Fruit fly (Drosophila melanogaster) whole organism, prepupa: Measurements from ENCODE around the gene CG46313.

Experiments used
- Blimp-1 ChIP-seq: fragments of 200-800 bp; sonication (Bioruptor generic); optimal IDR thresholded peaks from 3 replicates; lab custom pipeline; 2017; ENCODE audit warnings: missing biosample characterization, missing genetic modification characterization, mild to moderate bottlenecking, moderate library complexity, missing genetic modification reagents
- CG10631 ChIP-seq: fragments of 200-800 bp; sonication (Bioruptor generic); optimal IDR thresholded peaks from 2 replicates; lab custom pipeline; 2016; ENCODE audit warnings: missing biosample characterization, missing genetic modification characterization
- CG10669 ChIP-seq: fragments of 200-800 bp; sonication (Bioruptor generic); optimal IDR thresholded peaks from 3 replicates; lab custom pipeline; 2018; ENCODE audit warnings: missing biosample characterization, mild to moderate bottlenecking, missing genetic modification characterization, moderate library complexity
- CG11294 ChIP-seq: fragments of 200-800 bp; sonication (Bioruptor generic); IDR thresholded peaks from 2 replicates; pipeline ENCODE4 v1.3.6; 2022; ENCODE audit warnings: missing biosample characterization, missing genetic modification characterization
- CG15336 ChIP-seq: fragments of 200-800 bp; sonication (Bioruptor generic); IDR thresholded peaks from 2 replicates; pipeline ENCODE4 v1.3.6; 2022; ENCODE audit warnings: missing biosample characterization, missing genetic modification characterization
- CG1621 ChIP-seq: fragments of 200-800 bp; sonication (Bioruptor generic); optimal IDR thresholded peaks from 3 replicates; lab custom pipeline; 2018; ENCODE audit warnings: missing biosample characterization, mild to moderate bottlenecking, missing genetic modification characterization
- CG16779 ChIP-seq: fragments of 200-800 bp; sonication (Bioruptor generic); optimal IDR thresholded peaks from 3 replicates; lab custom pipeline; 2017; ENCODE audit warnings: missing biosample characterization, mild to moderate bottlenecking, missing genetic modification characterization
- CG32006 ChIP-seq: fragments of 200-800 bp; sonication (Bioruptor generic); optimal IDR thresholded peaks from 3 replicates; lab custom pipeline; 2017; ENCODE audit warnings: missing biosample characterization, mild to moderate bottlenecking, missing genetic modification characterization
- CG34406 ChIP-seq: fragments of 200-800 bp; sonication (Bioruptor generic); optimal IDR thresholded peaks from 3 replicates; lab custom pipeline; 2016; ENCODE audit warnings: missing biosample characterization, missing genetic modification characterization
- CG3919 ChIP-seq: fragments of 200-800 bp; sonication (Bioruptor generic); optimal IDR thresholded peaks from 3 replicates; lab custom pipeline; 2016; ENCODE audit warnings: missing biosample characterization, missing genetic modification characterization
- CG4318 ChIP-seq: fragments of 200-800 bp; sonication (Bioruptor generic); optimal IDR thresholded peaks from 3 replicates; lab custom pipeline; 2017; ENCODE audit warnings: missing biosample characterization, mild to moderate bottlenecking, missing genetic modification characterization
- CG6276 ChIP-seq: fragments of 200-800 bp; sonication (Bioruptor generic); optimal IDR thresholded peaks from 2 replicates; lab custom pipeline; 2017; ENCODE audit warnings: missing biosample characterization, mild to moderate bottlenecking, missing genetic modification characterization
- CG6792 ChIP-seq: fragments of 200-800 bp; sonication (Bioruptor generic); optimal IDR thresholded peaks from 3 replicates; lab custom pipeline; 2016; ENCODE audit warnings: missing biosample characterization, missing genetic modification characterization
- CG6808 ChIP-seq: fragments of 200-800 bp; sonication (Bioruptor generic); optimal IDR thresholded peaks from 3 replicates; lab custom pipeline; 2017; ENCODE audit warnings: missing biosample characterization, missing genetic modification characterization, mild to moderate bottlenecking, moderate library complexity, missing genetic modification reagents
- CG6854 ChIP-seq: fragments of 200-800 bp; sonication (Bioruptor generic); optimal IDR thresholded peaks from 2 replicates; lab custom pipeline; 2017; ENCODE audit warnings: missing biosample characterization, mild to moderate bottlenecking, missing genetic modification characterization
- CG7368 ChIP-seq: fragments of 200-800 bp; sonication (Bioruptor generic); optimal IDR thresholded peaks from 3 replicates; lab custom pipeline; 2016; ENCODE audit warnings: missing biosample characterization, missing genetic modification characterization
- CG8319 ChIP-seq: fragments of 200-800 bp; sonication (Bioruptor generic); optimal IDR thresholded peaks from 3 replicates; lab custom pipeline; 2016; ENCODE audit warnings: missing biosample characterization, missing genetic modification characterization
- CG8632 ChIP-seq: fragments of 200-800 bp; sonication (Bioruptor generic); optimal IDR thresholded peaks from 3 replicates; lab custom pipeline; 2016; ENCODE audit warnings: missing biosample characterization, missing genetic modification characterization
- CG9139 ChIP-seq: fragments of 200-800 bp; sonication (Bioruptor generic); optimal IDR thresholded peaks from 3 replicates; lab custom pipeline; 2017; ENCODE audit warnings: missing biosample characterization, mild to moderate bottlenecking, missing genetic modification characterization
- Eip75B ChIP-seq: fragments of 200-800 bp; sonication (Bioruptor generic); optimal IDR thresholded peaks from 3 replicates; lab custom pipeline; 2016; ENCODE audit warnings: missing biosample characterization, missing genetic modification characterization
- Eip78C ChIP-seq: fragments of 200-800 bp; sonication (Bioruptor generic); peaks from one replicate; lab custom pipeline; 2016; ENCODE audit warnings: missing biosample characterization, missing genetic modification characterization
- Eip93F ChIP-seq: fragments of 200-800 bp; sonication (Bioruptor generic); optimal IDR thresholded peaks from 2 replicates; lab custom pipeline; 2016; ENCODE audit warnings: missing biosample characterization, mild to moderate bottlenecking, missing genetic modification characterization
- Ets21C ChIP-seq: fragments of 200-800 bp; sonication (Bioruptor generic); optimal IDR thresholded peaks from 3 replicates; lab custom pipeline; 2016; ENCODE audit warnings: missing biosample characterization, missing genetic modification characterization
- Ets96B ChIP-seq: fragments of 200-800 bp; optimal IDR thresholded peaks from 2 replicates; lab custom pipeline; 2019; ENCODE audit warnings: missing biosample characterization, mild to moderate bottlenecking, missing genetic modification characterization, moderate library complexity
- Gug ChIP-seq: fragments of 200-800 bp; sonication (Bioruptor generic); IDR thresholded peaks from 2 replicates; pipeline ENCODE4 v1.3.6; 2022; ENCODE audit warnings: missing biosample characterization, missing genetic modification characterization
- Hr38 ChIP-seq: sonication (Bioruptor generic); optimal IDR thresholded peaks from 2 replicates; lab custom pipeline; 2016; ENCODE audit warnings: missing biosample characterization, missing genetic modification characterization
- Hr39 ChIP-seq: fragments of 200-800 bp; sonication (Bioruptor generic); optimal IDR thresholded peaks from 2 replicates; lab custom pipeline; 2016; ENCODE audit warnings: missing biosample characterization, missing genetic modification characterization
- Hr4 ChIP-seq: fragments of 200-800 bp; sonication (Bioruptor generic); optimal IDR thresholded peaks from 3 replicates; lab custom pipeline; 2016; ENCODE audit warnings: missing biosample characterization, missing genetic modification characterization
- Met ChIP-seq: fragments of 200-800 bp; sonication (Bioruptor generic); optimal IDR thresholded peaks from 3 replicates; lab custom pipeline; 2016; ENCODE audit warnings: missing biosample characterization, missing genetic modification characterization
- OdsH ChIP-seq: fragments of 200-800 bp; sonication (Bioruptor generic); optimal IDR thresholded peaks from 3 replicates; lab custom pipeline; 2016; ENCODE audit warnings: missing biosample characterization, missing genetic modification characterization
- Sox14 ChIP-seq: fragments of 200-800 bp; sonication (Bioruptor generic); optimal IDR thresholded peaks from 3 replicates; lab custom pipeline; 2016; ENCODE audit warnings: missing biosample characterization, missing genetic modification characterization
- Sox15 ChIP-seq: fragments of 200-800 bp; sonication (Bioruptor generic); optimal IDR thresholded peaks from 3 replicates; lab custom pipeline; 2016; ENCODE audit warnings: missing biosample characterization, missing genetic modification characterization
- dac ChIP-seq: fragments of 200-800 bp; sonication (Bioruptor generic); optimal IDR thresholded peaks from 2 replicates; lab custom pipeline; 2017; ENCODE audit warnings: missing biosample characterization, mild to moderate bottlenecking, missing genetic modification characterization
- dsx ChIP-seq: fragments of 200-800 bp; optimal IDR thresholded peaks from 3 replicates; lab custom pipeline; 2019; ENCODE audit warnings: missing biosample characterization, mild to moderate bottlenecking, missing genetic modification characterization, moderate library complexity; ENCODE audit not compliant: poor library complexity, severe bottlenecking
- eg ChIP-seq: fragments of 200-800 bp; sonication (Bioruptor generic); IDR thresholded peaks from 3 replicates; pipeline ENCODE4 v1.3.6; 2022; ENCODE audit warnings: missing biosample characterization, missing genetic modification characterization
- esn ChIP-seq: fragments of 200-800 bp; sonication (Bioruptor generic); optimal IDR thresholded peaks from 2 replicates; lab custom pipeline; 2016; ENCODE audit warnings: missing biosample characterization, mild to moderate bottlenecking, missing genetic modification characterization, moderate library complexity
- fd59A ChIP-seq: fragments of 200-800 bp; sonication (Bioruptor generic); optimal IDR thresholded peaks from 2 replicates; lab custom pipeline; 2017; ENCODE audit warnings: missing biosample characterization, mild to moderate bottlenecking, missing genetic modification characterization, missing genetic modification reagents
- fd85E ChIP-seq: fragments of 200-800 bp; sonication (Bioruptor generic); optimal IDR thresholded peaks from 3 replicates; lab custom pipeline; 2016; ENCODE audit warnings: missing biosample characterization, missing genetic modification characterization
- fkh ChIP-seq: fragments of 200-800 bp; sonication (Bioruptor generic); optimal IDR thresholded peaks from 3 replicates; lab custom pipeline; 2017; ENCODE audit warnings: missing biosample characterization, mild to moderate bottlenecking, missing genetic modification characterization, moderate library complexity
- net ChIP-seq: fragments of 200-800 bp; sonication (Bioruptor generic); optimal IDR thresholded peaks from 3 replicates; lab custom pipeline; 2016; ENCODE audit warnings: missing biosample characterization, missing genetic modification characterization
- pdm3 ChIP-seq: fragments of 200-800 bp; sonication (Bioruptor generic); optimal IDR thresholded peaks from 3 replicates; lab custom pipeline; 2016; ENCODE audit warnings: missing biosample characterization, missing genetic modification characterization
- salr ChIP-seq, 2 experiments: fragments of 200-800 bp; sonication (Bioruptor generic); optimal IDR thresholded peaks; 3 replicates each; lab custom pipeline; 2016 to 2018; ENCODE audit warnings: missing biosample characterization in 2 of 2, missing genetic modification characterization in 2 of 2, mild to moderate bottlenecking in 1 of 2
- spab ChIP-seq: fragments of 200-800 bp; sonication (Bioruptor generic); optimal IDR thresholded peaks from 2 replicates; lab custom pipeline; 2017; ENCODE audit warnings: missing biosample characterization, mild to moderate bottlenecking, missing genetic modification characterization, missing genetic modification reagents
- ss ChIP-seq, 2 experiments: fragments of 200-800 bp; sonication (Bioruptor generic); optimal IDR thresholded peaks; 2 replicates in 1 of 2; 3 replicates in 1 of 2; lab custom pipeline; 2017 to 2018; ENCODE audit warnings: mild to moderate bottlenecking in 2 of 2, missing biosample characterization in 2 of 2, missing genetic modification characterization in 2 of 2, moderate library complexity in 1 of 2
- svp ChIP-seq: fragments of 200-800 bp; sonication (Bioruptor generic); peaks from one replicate; lab custom pipeline; 2016; ENCODE audit warnings: missing biosample characterization, missing genetic modification characterization
- topi ChIP-seq: fragments of 200-800 bp; sonication (Bioruptor generic); optimal IDR thresholded peaks from 3 replicates; lab custom pipeline; 2016; ENCODE audit warnings: missing biosample characterization, missing genetic modification characterization
- vri ChIP-seq: fragments of 200-800 bp; sonication (Bioruptor generic); optimal IDR thresholded peaks from 3 replicates; lab custom pipeline; 2016; ENCODE audit warnings: missing biosample characterization, mild to moderate bottlenecking, missing genetic modification characterization

CG46313 gene

dm6 chr3R:26945233-26945632, 33.1 kb upstream of the CG46313 start, which contains the start of gene CG14252:
CG14252 (plus strand) TSS chr3R:26945534.
- TF ChIP-seq svp (no peak), fd59A (GFP tag; lab: Kevin White, UChicago) (no peak), Hr39 (GFP tag; lab: Kevin White, UChicago) (no peak), Eip78C (peak; percentile 70), CG10631 (GFP tag; lab: Kevin White, UChicago) (no peak), Sox14 (peak; percentile 3), Sox15 (GFP tag; lab: Kevin White, UChicago) (no peak), topi (GFP tag; lab: Kevin White, UChicago) (peak; percentile 4), fd85E (no peak), Ets21C (no peak), CG34406 (GFP tag; lab: Kevin White, UChicago) (no peak), CG3919 (no peak), net (GFP tag; lab: Kevin White, UChicago) (no peak), Eip75B (no peak), CG4318 (GFP tag; lab: Kevin White, UChicago) (no peak), esn (GFP tag; lab: Kevin White, UChicago) (peak; percentile 3), fkh (GFP tag; lab: Kevin White, UChicago) (peak; percentile 96), CG6792 (GFP tag; lab: Kevin White, UChicago) (no peak)
- TF ChIP-seq, all 60 proteins: peak for 5

dm6 chr3R:26947296-26947880, 31.0 kb upstream of the CG46313 start, which contains the start of gene Spag1:
Spag1 (plus strand) TSS chr3R:26947830.
- TF ChIP-seq svp (no peak), fd59A (GFP tag; lab: Kevin White, UChicago) (no peak), Gug (GFP tag; lab: Robert Waterston, UW) (no peak), Sox15 (GFP tag; lab: Kevin White, UChicago) (no peak), CG4318 (GFP tag; lab: Kevin White, UChicago) (no peak), ss (GFP tag; optimal IDR thresholded peaks at IDR 0.05; lab: Kevin White, UChicago) (peak; percentile 71 to 80), CG34406 (GFP tag; lab: Kevin White, UChicago) (no peak), CG6808 (GFP tag; lab: Kevin White, UChicago) (peak; percentile 71), eg (GFP tag; lab: Robert Waterston, UW) (no peak), CG6276 (GFP tag; lab: Kevin White, UChicago) (peak; percentile 72), Blimp-1 (GFP tag; lab: Kevin White, UChicago) (no peak), dsx (no peak), Hr4 (no peak), OdsH (GFP tag; lab: Kevin White, UChicago) (no peak), CG11294 (GFP tag; lab: Robert Waterston, UW) (no peak), CG6854 (GFP tag; lab: Kevin White, UChicago) (peak; percentile 86), dac (GFP tag; lab: Kevin White, UChicago) (no peak), CG10631 (GFP tag; lab: Kevin White, UChicago) (no peak), pdm3 (GFP tag; lab: Kevin White, UChicago) (no peak), spab (GFP tag; lab: Kevin White, UChicago) (peak; percentile 0), CG6792 (GFP tag; lab: Kevin White, UChicago) (no peak), net (GFP tag; lab: Kevin White, UChicago) (no peak), CG32006 (no peak), CG7368 (GFP tag; lab: Kevin White, UChicago) (no peak), topi (GFP tag; lab: Kevin White, UChicago) (peak; percentile 27), CG10669 (peak; percentile 33), Met (GFP tag; lab: Kevin White, UChicago) (no peak), Hr38 (no peak), salr (GFP tag; optimal IDR thresholded peaks at IDR 0.05; lab: Kevin White, UChicago) (no peak), Eip75B (no peak), CG9139 (GFP tag; lab: Kevin White, UChicago) (peak; percentile 76), vri (GFP tag; lab: Kevin White, UChicago) (no peak), CG15336 (GFP tag; lab: Robert Waterston, UW) (peak; percentile 52; the same call in 1 of the 2 replicates), fkh (GFP tag; lab: Kevin White, UChicago) (no peak), CG8632 (no peak), CG8319 (GFP tag; lab: Kevin White, UChicago) (no peak), esn (GFP tag; lab: Kevin White, UChicago) (peak; percentile 48), Ets96B (tag; lab: Kevin White, UChicago) (no peak), Eip93F (GFP tag; lab: Kevin White, UChicago) (peak; percentile 70), Hr39 (GFP tag; lab: Kevin White, UChicago) (no peak), Sox14 (peak; percentile 2), Eip78C (peak; percentile 86), CG16779 (tag; lab: Kevin White, UChicago) (peak; percentile 53), CG1621 (no peak), Ets21C (no peak)
